Worm (Caenorhabditis elegans) whole organism, L4/young adult: Measurements from ENCODE around the gene ZK1010.12.

Experiments
- W03F9.2 ChIP-seq: fragments of 150-350 bp; optimal IDR thresholded peaks from 2 replicates; lab custom pipeline; 2014; ENCODE audit warnings: missing biosample characterization, missing genetic modification characterization
- dao-5 ChIP-seq: sonication (generic microtip); optimal IDR thresholded peaks from 2 replicates; lab custom pipeline; 2016; ENCODE audit warnings: missing genotype, missing genetic modification characterization, moderate library complexity, missing compliant biosample characterization
- him-1 ChIP-seq: sonication (generic microtip); optimal IDR thresholded peaks from 2 replicates; lab custom pipeline; 2016; ENCODE audit warnings: missing genotype, missing genetic modification reagents, missing genetic modification characterization, missing compliant biosample characterization

DNA sequence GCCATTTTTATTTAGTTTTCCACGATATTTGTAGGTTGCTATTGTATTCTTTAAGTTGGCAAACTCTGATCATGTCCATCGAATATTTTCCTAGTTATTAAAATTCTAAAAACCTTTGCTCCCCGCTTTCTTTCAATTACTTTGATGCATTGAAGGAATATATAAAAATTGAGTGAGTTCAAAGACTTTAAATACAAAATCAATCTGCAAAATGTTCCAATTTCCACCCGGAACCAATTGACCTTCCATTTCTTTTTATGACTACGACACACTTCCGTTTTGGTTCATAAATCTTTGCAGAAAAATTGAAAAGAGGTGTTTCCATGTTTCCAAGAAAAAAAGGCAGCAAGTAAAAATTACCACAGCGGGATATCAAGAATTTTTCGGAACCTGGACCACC, 48.6 kb downstream of the ZK1010.12 start, which contains the start of gene F54F12.2:
- TF ChIP-seq dao-5 (tag; lab: Kevin White, UChicago) = no peak
- no peak for TF ChIP-seq him-1 (tag; lab: Kevin White, UChicago)
- TF ChIP-seq W03F9.2 (tag; lab: Kevin White, UChicago) = no peak
